Fruit fly (Drosophila melanogaster): ENCODE data around the gene CG3402.

CG3402 gene

DNA sequence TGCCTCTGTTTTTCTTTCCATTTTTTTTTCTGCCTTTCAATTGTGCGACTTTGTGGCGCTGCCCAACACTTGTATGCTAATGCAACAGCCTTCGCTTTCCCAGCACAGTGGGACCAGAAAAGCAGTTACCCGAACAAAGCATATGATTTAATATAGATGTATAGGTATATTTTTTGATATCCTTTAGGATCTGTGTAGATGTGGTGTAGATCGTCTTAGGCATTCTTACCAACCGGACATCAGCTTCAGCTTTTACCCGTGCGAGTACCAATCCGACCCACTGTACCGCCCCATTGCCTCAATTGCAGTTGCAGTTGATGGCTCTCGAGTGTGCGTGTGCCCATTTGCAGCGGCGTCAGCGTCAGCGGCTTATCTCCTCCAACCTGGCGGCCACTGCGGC, 16.2 kb downstream of the CG3402 start (continued):
- TF ChIP-seq Xbp1 (GFP tag; optimal IDR thresholded peaks at IDR 0.05) (peak; percentile 78), trh (GFP tag; optimal IDR thresholded peaks at IDR 0.05) (peak; percentile 15), crp (GFP tag; optimal IDR thresholded peaks at IDR 0.05) (peak in 1 of 2 experiments; percentile 19), CG2678 (tag; optimal IDR thresholded peaks at IDR 0.05) (peak; percentile 59), vvl (GFP tag; IDR thresholded peaks at IDR 0.05) (peak; percentile 82), CG10267 (tag; optimal IDR thresholded peaks at IDR 0.05) (peak; percentile 38), gem (tag; optimal IDR thresholded peaks at IDR 0.05) (peak; percentile 82), Med (GFP tag) (peak; percentile 89), ase (GFP tag; IDR thresholded peaks at IDR 0.05) (peak; percentile 60; the same call in 1 of the 3 replicates), CG7556 (GFP tag; optimal IDR thresholded peaks at IDR 0.05) (peak; percentile 27), CG11723 (GFP tag; optimal IDR thresholded peaks at IDR 0.05) (peak; percentile 52), scrt (GFP tag; optimal IDR thresholded peaks at IDR 0.05) (no peak), fru (optimal IDR thresholded peaks at IDR 0.05) (no peak), Aef1 (GFP tag; IDR thresholded peaks at IDR 0.05) (no peak), hkb (optimal IDR thresholded peaks at IDR 0.05) (no peak), hkb (GFP tag; IDR thresholded peaks at IDR 0.05) (peak; percentile 68), lov (optimal IDR thresholded peaks at IDR 0.05) (no peak), lov (GFP tag; IDR thresholded peaks at IDR 0.05) (0 out of 3 replicates have a peak, but pooled peaks have one; percentile 69), CG12769 (tag; optimal IDR thresholded peaks at IDR 0.05) (peak; percentile 53), trem (tag; optimal IDR thresholded peaks at IDR 0.05) (peak; percentile 66), oc (tag; optimal IDR thresholded peaks at IDR 0.05) (peak; percentile 72), onecut (GFP tag; IDR thresholded peaks at IDR 0.05) (peak; percentile 44), CG1529 (GFP tag; optimal IDR thresholded peaks at IDR 0.05) (peak; percentile 54), Ravus (GFP tag; IDR thresholded peaks at IDR 0.05) (peak; percentile 26), ATbp (GFP tag; optimal IDR thresholded peaks at IDR 0.05) (peak; percentile 80), repo (GFP tag; optimal IDR thresholded peaks at IDR 0.05) (no peak), phol (tag; optimal IDR thresholded peaks at IDR 0.05) (peak; percentile 79), CG10462 (GFP tag; optimal IDR thresholded peaks at IDR 0.05) (peak; percentile 3), Neu2 (GFP tag; optimal IDR thresholded peaks at IDR 0.05; ENCODE audit: borderline replicate concordance) (no peak), Sox102F (GFP tag; optimal IDR thresholded peaks at IDR 0.05) (peak; percentile 85), Taf1 (GFP tag; IDR thresholded peaks at IDR 0.05) (0 out of 2 replicates have a peak, but pooled peaks have one; percentile 9), dmrt11E (tag; optimal IDR thresholded peaks at IDR 0.05) (peak; percentile 71), pho (GFP tag; optimal IDR thresholded peaks at IDR 0.05) (no peak), sens (GFP tag) (peak; percentile 92), Oli (tag; optimal IDR thresholded peaks at IDR 0.05) (peak; percentile 79), CG8944 (GFP tag; optimal IDR thresholded peaks at IDR 0.05) (peak; percentile 15), inv (GFP tag; IDR thresholded peaks at IDR 0.05; ENCODE audit: partially characterized antibody) (no peak), CG17912 (GFP tag; optimal IDR thresholded peaks at IDR 0.05) (no peak), CG7987 (GFP tag; optimal IDR thresholded peaks at IDR 0.05) (no peak), lilli (GFP tag; optimal IDR thresholded peaks at IDR 0.05) (peak; percentile 64), ind (GFP tag; optimal IDR thresholded peaks at IDR 0.05) (peak; percentile 69), gfzf (GFP tag; optimal IDR thresholded peaks at IDR 0.05) (no peak), Nf-YA (GFP tag; IDR thresholded peaks at IDR 0.05) (no peak), dmrt99B (tag; optimal IDR thresholded peaks at IDR 0.05) (peak; percentile 73), CG10979 (tag; optimal IDR thresholded peaks at IDR 0.05) (peak; percentile 81), CG13296 (GFP tag; optimal IDR thresholded peaks at IDR 0.05) (no peak), wdn (GFP tag; IDR thresholded peaks at IDR 0.05) (peak; percentile 16; the same call in 1 of the 2 replicates), CG11695 (GFP tag; IDR thresholded peaks at IDR 0.05) (0 out of 3 replicates have a peak, but pooled peaks have one; percentile 25), pum (GFP tag; optimal IDR thresholded peaks at IDR 0.05) (peak; percentile 54), CG3847 (GFP tag; IDR thresholded peaks at IDR 0.05) (no peak), jigr1 (GFP tag; IDR thresholded peaks at IDR 0.05) (0 out of 3 replicates have a peak, but pooled peaks have one; percentile 16)

All from whole organism, embryonic.